Worm (Caenorhabditis elegans): Measurements from ENCODE around the gene rhgf-1.

Gene rhgf-1

ce11 chrX:10721954-10722353 is 10.3 kb upstream of the rhgf-1 start, which contains the start of gene mbr-1:
TSS of gene mbr-1 (minus strand) at chrX:10722054.
- TF ChIP-seq ttx-3 (tag; optimal IDR thresholded peaks at IDR 0.05), result no peak
- TF ChIP-seq pat-9 (tag; optimal IDR thresholded peaks at IDR 0.05), result no peak
- TF ChIP-seq ets-4 (tag; optimal IDR thresholded peaks at IDR 0.05), result no peak
- TF ChIP-seq ahr-1 (tag; optimal IDR thresholded peaks at IDR 0.05), result no peak
- no peak for TF ChIP-seq tbx-2 (tag; optimal IDR thresholded peaks at IDR 0.05)
- no peak for TF ChIP-seq zip-5 (tag; optimal IDR thresholded peaks at IDR 0.05)
- TF ChIP-seq ceh-14 (tag; optimal IDR thresholded peaks at IDR 0.05), result no peak
- no peak for TF ChIP-seq ceh-45 (GFP tag; IDR thresholded peaks at IDR 0.05)

- TF ChIP-seq sox-4 (tag; optimal IDR thresholded peaks at IDR 0.05) (no peak), ahr-1 (tag; optimal IDR thresholded peaks at IDR 0.05) (no peak), ceh-24 (tag; optimal IDR thresholded peaks at IDR 0.05) (no peak)
Observed at ce11 chrX:10717019-10717418, 5.3 kb upstream of the rhgf-1 start, which contains the start of gene T01C1.4. TSS of gene T01C1.4 (minus strand) at chrX:10717119.

- no peak for TF ChIP-seq lim-6 (tag; optimal IDR thresholded peaks at IDR 0.05)
- TF ChIP-seq fkh-6 (tag; optimal IDR thresholded peaks at IDR 0.05), result no peak
Observed at ce11 chrX:10704329-10704728, 7.3 kb downstream of the rhgf-1 start.

ce11 chrX:10694933-10695332 is 16.7 kb downstream of the rhgf-1 start, which contains the start of gene plpp-1.3:
TSS of gene plpp-1.3 (plus strand) at chrX:10695312.
- TF ChIP-seq elt-2 (tag; optimal IDR thresholded peaks at IDR 0.05) (peak; percentile 16), ceh-34 (tag; optimal IDR thresholded peaks at IDR 0.05) (no peak), pax-1 (tag; optimal IDR thresholded peaks at IDR 0.05) (peak; percentile 27)

- TF ChIP-seq elt-2 (tag; optimal IDR thresholded peaks at IDR 0.05), result peak; percentile 78
- TF ChIP-seq fkh-6 (tag; optimal IDR thresholded peaks at IDR 0.05), result no peak
Observed at ce11 chrX:10694248-10694647, 17.4 kb downstream of the rhgf-1 start.

ce11 chrX:10692057-10692456 is 19.6 kb downstream of the rhgf-1 start:
- no peak for TF ChIP-seq ref-2 (tag; optimal IDR thresholded peaks at IDR 0.05)
- no peak for TF ChIP-seq C08G9.2 (tag; optimal IDR thresholded peaks at IDR 0.05)
- TF ChIP-seq fax-1 (tag; optimal IDR thresholded peaks at IDR 0.05), result no peak
- no peak for TF ChIP-seq ahr-1 (tag; optimal IDR thresholded peaks at IDR 0.05)
- no peak for TF ChIP-seq ceh-24 (tag; optimal IDR thresholded peaks at IDR 0.05)
- TF ChIP-seq T23F11.4 (GFP tag; optimal IDR thresholded peaks at IDR 0.05), result no peak
- TF ChIP-seq odd-2 (tag; optimal IDR thresholded peaks at IDR 0.05), result no peak
- no peak for TF ChIP-seq unc-55 (GFP tag; optimal IDR thresholded peaks at IDR 0.05)
- TF ChIP-seq ceh-18 (tag; optimal IDR thresholded peaks at IDR 0.05), result no peak
- no peak for TF ChIP-seq hlh-6 (tag; optimal IDR thresholded peaks at IDR 0.05)
- no peak for TF ChIP-seq hlh-15 (tag; optimal IDR thresholded peaks at IDR 0.05)
- no peak for TF ChIP-seq ceh-14 (tag; optimal IDR thresholded peaks at IDR 0.05)
- TF ChIP-seq pag-3 (tag; optimal IDR thresholded peaks at IDR 0.05; ENCODE audit: borderline replicate concordance), result no peak
- no peak for TF ChIP-seq pha-4 (tag; optimal IDR thresholded peaks at IDR 0.05)

ce11 chrX:10691643-10692042 is 20.0 kb downstream of the rhgf-1 start, which contains the start of gene yap-1:
TSS of gene yap-1 (plus strand) at chrX:10691943.
- no peak for TF ChIP-seq fkh-6 (tag; optimal IDR thresholded peaks at IDR 0.05)
- no peak for TF ChIP-seq odd-2 (tag; optimal IDR thresholded peaks at IDR 0.05)
- no peak for TF ChIP-seq K09A11.1 (tag; optimal IDR thresholded peaks at IDR 0.05; ENCODE audit: insufficient read depth)
- TF ChIP-seq sox-4 (tag; optimal IDR thresholded peaks at IDR 0.05), result no peak
- no peak for TF ChIP-seq lin-11 (tag; optimal IDR thresholded peaks at IDR 0.05)
- no peak for TF ChIP-seq ceh-14 (tag; optimal IDR thresholded peaks at IDR 0.05)
- TF ChIP-seq sox-2 (GFP tag; IDR thresholded peaks at IDR 0.05), result no peak
- TF ChIP-seq dve-1 (tag; optimal IDR thresholded peaks at IDR 0.05), result no peak
- TF ChIP-seq syd-9 (tag; optimal IDR thresholded peaks at IDR 0.05), result no peak
- TF ChIP-seq T23F11.4 (GFP tag; optimal IDR thresholded peaks at IDR 0.05), result no peak
- no peak for TF ChIP-seq nhr-11 (tag; optimal IDR thresholded peaks at IDR 0.05)
